Fruit fly (Drosophila melanogaster): ENCODE results near the gene SAK.

DNA sequence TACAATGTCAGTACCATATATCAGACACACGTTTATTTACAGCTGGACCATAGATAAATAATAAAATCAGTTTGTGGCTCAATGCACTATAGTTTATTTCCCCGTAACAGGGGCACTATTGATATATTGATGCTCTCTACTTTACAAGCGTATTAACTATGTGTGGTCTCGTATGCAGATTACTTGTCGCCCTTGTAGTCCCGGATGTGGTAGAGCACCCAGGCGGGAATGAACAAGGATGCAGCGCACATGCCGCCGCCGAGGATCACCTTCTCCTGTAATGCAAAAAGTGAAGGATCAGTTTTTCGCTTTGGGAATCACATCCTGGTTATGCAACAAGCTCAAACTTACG, 23.2 kb upstream of the SAK start:
- TF ChIP-seq CG7045 (GFP tag; optimal IDR thresholded peaks at IDR 0.05) = no peak
- TF ChIP-seq Crg-1 (GFP tag; optimal IDR thresholded peaks at IDR 0.05) = no peak
- TF ChIP-seq Mnt (GFP tag; optimal IDR thresholded peaks at IDR 0.05) = no peak
- no peak for TF ChIP-seq pad (GFP tag; optimal IDR thresholded peaks at IDR 0.05)
- TF ChIP-seq kay (GFP tag; ENCODE audit: borderline replicate concordance) = no peak
- TF ChIP-seq Clk (GFP tag; optimal IDR thresholded peaks at IDR 0.05) = no peak
- no peak for TF ChIP-seq Hr96 (GFP tag; optimal IDR thresholded peaks at IDR 0.05)

All from whole organism, adult.